Fruit fly (Drosophila melanogaster) Kc167 (cell line): Measurements from ENCODE around the gene CG13460.

Source experiments
- Sin3A ChIP-seq: fragments of >200 bp; optimal IDR thresholded peaks from 2 replicates; lab custom pipeline; 2018; ENCODE audit warnings: missing external identifiers
- insv ChIP-seq: fragments of >200 bp; optimal IDR thresholded peaks from 3 replicates; lab custom pipeline; 2018; ENCODE audit warnings: missing external identifiers
- psq ChIP-seq: fragments of >200 bp; optimal IDR thresholded peaks from 2 replicates; lab custom pipeline; 2017; ENCODE audit warnings: missing external identifiers
- ttk ChIP-seq: sonication (Bioruptor generic); optimal IDR thresholded peaks from 2 replicates; lab custom pipeline; 2017; ENCODE audit warnings: missing external identifiers

dm6 chr3L:15049395-15049794, 12.1 kb downstream of the CG13460 start, which contains the start of gene CG43678:
- TF ChIP-seq ttk (lab: Kevin White, UChicago) (no peak), psq (lab: Kevin White, UChicago) (no peak), Sin3A (lab: Kevin White, UChicago) (no peak), insv (no peak)
